Worm (Caenorhabditis elegans): Measurements from ENCODE around the gene pmp-1.

Gene pmp-1

ce11 chrII:6842651-6843118, 40.9 kb downstream of the pmp-1 start (continued):
- TF ChIP-seq sdc-2 (tag; optimal IDR thresholded peaks at IDR 0.05), result no peak
- no peak for TF ChIP-seq unc-42 (tag; optimal IDR thresholded peaks at IDR 0.05)
- no peak for TF ChIP-seq unc-3 (GFP tag; conservative IDR thresholded peaks at IDR 0.05)
- TF ChIP-seq unc-3 (tag; optimal IDR thresholded peaks at IDR 0.05), result no peak
- TF ChIP-seq sox-4 (tag; optimal IDR thresholded peaks at IDR 0.05), result no peak
- TF ChIP-seq unc-55 (GFP tag; optimal IDR thresholded peaks at IDR 0.05), result peak; percentile 83
- no peak for TF ChIP-seq hlh-6 (tag; optimal IDR thresholded peaks at IDR 0.05)
- TF ChIP-seq C38D4.7 (GFP tag; optimal IDR thresholded peaks at IDR 0.05), result no peak
- TF ChIP-seq rnt-1 (tag; optimal IDR thresholded peaks at IDR 0.05), result no peak
- no peak for TF ChIP-seq C08G9.2 (tag; optimal IDR thresholded peaks at IDR 0.05)
- peak; percentile 42 for TF ChIP-seq dve-1 (tag; optimal IDR thresholded peaks at IDR 0.05)
- TF ChIP-seq fkh-10 (GFP tag; optimal IDR thresholded peaks at IDR 0.05), result no peak
- no peak for TF ChIP-seq che-1 (tag; optimal IDR thresholded peaks at IDR 0.05)

ce11 chrII:6842009-6842408, 41.5 kb downstream of the pmp-1 start:
- TF ChIP-seq odd-2 (tag; optimal IDR thresholded peaks at IDR 0.05), result no peak
- TF ChIP-seq pha-4 (tag; optimal IDR thresholded peaks at IDR 0.05), result no peak
- no peak for TF ChIP-seq sox-2 (GFP tag; IDR thresholded peaks at IDR 0.05)
- TF ChIP-seq sox-4 (tag; optimal IDR thresholded peaks at IDR 0.05), result no peak
- TF ChIP-seq ceh-24 (tag; optimal IDR thresholded peaks at IDR 0.05), result no peak
- no peak for TF ChIP-seq hlh-13 (GFP tag; optimal IDR thresholded peaks at IDR 0.05)
- no peak for TF ChIP-seq nhr-232 (tag; optimal IDR thresholded peaks at IDR 0.05)
- no peak for TF ChIP-seq fkh-6 (tag; optimal IDR thresholded peaks at IDR 0.05)
- TF ChIP-seq ztf-16 (tag; optimal IDR thresholded peaks at IDR 0.05), result no peak
- TF ChIP-seq tbx-7 (tag; optimal IDR thresholded peaks at IDR 0.05), result no peak

- TF ChIP-seq unc-55 (GFP tag; optimal IDR thresholded peaks at IDR 0.05) (peak; percentile 70), nfya-1 (tag; optimal IDR thresholded peaks at IDR 0.05) (peak; percentile 10), rnt-1 (tag; optimal IDR thresholded peaks at IDR 0.05) (peak; percentile 34), unc-42 (tag; optimal IDR thresholded peaks at IDR 0.05) (no peak), ceh-18 (tag; optimal IDR thresholded peaks at IDR 0.05) (peak; percentile 52)
Measured at ce11 chrII:6841102-6841501, 42.5 kb downstream of the pmp-1 start.

ce11 chrII:6840663-6841062, 42.9 kb downstream of the pmp-1 start:
- no peak for TF ChIP-seq lim-6 (tag; optimal IDR thresholded peaks at IDR 0.05)
- TF ChIP-seq fax-1 (tag; optimal IDR thresholded peaks at IDR 0.05), result no peak
- no peak for TF ChIP-seq Y22D7AL.16 (tag; optimal IDR thresholded peaks at IDR 0.05)
- no peak for TF ChIP-seq C38D4.7 (GFP tag; optimal IDR thresholded peaks at IDR 0.05)
- TF ChIP-seq pax-1 (tag; optimal IDR thresholded peaks at IDR 0.05), result no peak
- no peak for TF ChIP-seq mec-3 (tag; optimal IDR thresholded peaks at IDR 0.05; ENCODE audit: borderline replicate concordance)
- TF ChIP-seq K02D7.2 (tag; optimal IDR thresholded peaks at IDR 0.05), result no peak
- TF ChIP-seq syd-9 (tag; optimal IDR thresholded peaks at IDR 0.05), result no peak
- TF ChIP-seq ztf-16 (tag; optimal IDR thresholded peaks at IDR 0.05), result no peak
- no peak for TF ChIP-seq ceh-24 (tag; optimal IDR thresholded peaks at IDR 0.05)
- no peak for TF ChIP-seq T23F11.4 (GFP tag; optimal IDR thresholded peaks at IDR 0.05)
- TF ChIP-seq unc-86 (tag; optimal IDR thresholded peaks at IDR 0.05), result no peak
- TF ChIP-seq ceh-2 (tag; optimal IDR thresholded peaks at IDR 0.05), result no peak
- no peak for TF ChIP-seq npax-4 (tag; optimal IDR thresholded peaks at IDR 0.05)
- TF ChIP-seq ceh-48 (tag; optimal IDR thresholded peaks at IDR 0.05), result no peak

- TF ChIP-seq tbx-7 (tag; optimal IDR thresholded peaks at IDR 0.05) (no peak), hlh-6 (tag; optimal IDR thresholded peaks at IDR 0.05) (no peak), hlh-30 (tag; optimal IDR thresholded peaks at IDR 0.05; ENCODE audit: insufficient read depth) (peak; percentile 75), ztf-16 (tag; optimal IDR thresholded peaks at IDR 0.05) (no peak), eyg-1 (tag; optimal IDR thresholded peaks at IDR 0.05) (peak; percentile 20), fkh-10 (GFP tag; optimal IDR thresholded peaks at IDR 0.05) (no peak), nfya-1 (tag; optimal IDR thresholded peaks at IDR 0.05) (peak; percentile 29), ceh-34 (tag; optimal IDR thresholded peaks at IDR 0.05) (peak; percentile 96), ceh-18 (tag; optimal IDR thresholded peaks at IDR 0.05) (peak; percentile 30), tbx-2 (tag; optimal IDR thresholded peaks at IDR 0.05) (peak; percentile 46)
Measured at ce11 chrII:6838977-6839376, 44.6 kb downstream of the pmp-1 start.
